Fruit fly (Drosophila melanogaster): Measurements from ENCODE around the gene Stam.

Stam gene

DNA sequence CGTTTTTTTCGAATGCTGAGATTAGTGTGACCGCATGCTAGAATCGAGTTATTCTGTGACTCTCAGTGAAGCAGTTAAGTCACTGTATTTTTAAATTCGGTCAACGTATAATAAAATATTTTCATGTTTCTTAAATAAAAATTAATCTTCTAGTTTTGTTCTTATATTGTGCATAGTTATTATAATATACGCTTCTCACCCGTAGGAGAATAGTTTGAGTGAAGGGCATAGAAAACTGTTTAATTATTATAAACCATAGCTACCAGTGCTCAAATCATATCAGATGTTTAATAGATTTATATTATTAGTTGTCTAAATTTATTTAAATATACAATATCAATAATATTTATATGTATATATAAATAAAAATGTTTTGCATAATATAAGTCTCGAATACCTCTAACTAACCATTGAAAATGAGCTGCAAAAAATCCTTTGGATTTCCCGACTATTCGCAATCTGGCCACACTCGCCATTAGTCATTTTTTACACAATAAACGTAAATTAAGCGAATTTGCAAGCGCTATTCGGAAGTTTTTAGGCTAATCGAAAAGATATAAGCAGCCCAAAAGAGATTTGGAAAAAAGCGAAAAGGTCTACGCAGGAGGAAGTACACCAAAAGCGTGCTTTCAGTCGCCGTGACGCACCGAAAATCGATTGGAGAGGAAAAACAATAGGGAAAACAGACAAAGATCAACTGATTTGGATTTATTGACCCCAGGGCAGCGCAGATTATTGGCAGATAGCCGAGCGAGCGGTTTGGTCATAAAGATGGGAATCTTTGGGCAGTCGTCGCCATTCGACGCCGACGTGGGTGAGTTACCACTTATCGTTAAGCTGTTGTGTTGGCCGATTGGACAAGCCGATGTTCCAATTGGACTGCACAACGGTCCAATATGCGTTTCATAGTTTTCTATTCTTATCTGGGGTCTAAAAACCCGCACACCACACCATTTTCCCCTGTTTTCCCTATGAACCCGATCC, at the start of gene Stam, which contains the start of gene aurB (continued):
- peak; percentile 75 for TF ChIP-seq CG17829 (tag; optimal IDR thresholded peaks at IDR 0.05)
- no peak for TF ChIP-seq CG5245 (GFP tag; optimal IDR thresholded peaks at IDR 0.05)
- TF ChIP-seq caup (GFP tag; optimal IDR thresholded peaks at IDR 0.05; ENCODE audit: severe bottlenecking): peak; percentile 13
- 0 out of 2 replicates have a peak, but pooled peaks have one; percentile 36 for TF ChIP-seq Awh (GFP tag; IDR thresholded peaks at IDR 0.05)
- TF ChIP-seq Doc3 (GFP tag; IDR thresholded peaks at IDR 0.05; ENCODE audit: partially characterized antibody): no peak
- no peak for TF ChIP-seq CG1024 (GFP tag; IDR thresholded peaks at IDR 0.05)
- TF ChIP-seq CG12942 (GFP tag; optimal IDR thresholded peaks at IDR 0.05): peak; percentile 32
- no peak for TF ChIP-seq CG18011 (GFP tag; optimal IDR thresholded peaks at IDR 0.05)
- TF ChIP-seq az2 (GFP tag; optimal IDR thresholded peaks at IDR 0.05): peak; percentile 12
- no peak for TF ChIP-seq Spps (tag; optimal IDR thresholded peaks at IDR 0.05)
- no peak for TF ChIP-seq sima (GFP tag; optimal IDR thresholded peaks at IDR 0.05)
- TF ChIP-seq CG6683 (GFP tag; optimal IDR thresholded peaks at IDR 0.05): no peak
- no peak for TF ChIP-seq Lim3 (GFP tag; IDR thresholded peaks at IDR 0.05)
- peak; percentile 62 for TF ChIP-seq gsb-n (tag; optimal IDR thresholded peaks at IDR 0.05)
- TF ChIP-seq Antp (GFP tag; optimal IDR thresholded peaks at IDR 0.05): no peak
- no peak for TF ChIP-seq Vsx1 (GFP tag; optimal IDR thresholded peaks at IDR 0.05)
- TF ChIP-seq CG12744 (GFP tag; optimal IDR thresholded peaks at IDR 0.05): no peak
- TF ChIP-seq CG9876 (GFP tag; optimal IDR thresholded peaks at IDR 0.05): no peak
- TF ChIP-seq CG30020 (tag; optimal IDR thresholded peaks at IDR 0.05): peak; percentile 57
- TF ChIP-seq Sry-β (GFP tag; optimal IDR thresholded peaks at IDR 0.05): peak; percentile 12
- peak; percentile 90 for TF ChIP-seq wek (GFP tag; optimal IDR thresholded peaks at IDR 0.05)
- TF ChIP-seq sob (GFP tag; IDR thresholded peaks at IDR 0.05): no peak
- no peak for TF ChIP-seq Ravus (GFP tag; IDR thresholded peaks at IDR 0.05)
- peak; percentile 23; the same call in 1 of the 3 replicates for TF ChIP-seq Aef1 (GFP tag; IDR thresholded peaks at IDR 0.05)
- 0 out of 2 replicates have a peak, but pooled peaks have one; percentile 12 for TF ChIP-seq chm (GFP tag; IDR thresholded peaks at IDR 0.05)
- no peak for TF ChIP-seq zf30C (GFP tag; optimal IDR thresholded peaks at IDR 0.05)
- peak; percentile 64 for TF ChIP-seq Ssrp (tag; optimal IDR thresholded peaks at IDR 0.05)
- TF ChIP-seq dmrt11E (tag; optimal IDR thresholded peaks at IDR 0.05): peak; percentile 76
- peak; percentile 57 for TF ChIP-seq Blimp-1 (GFP tag; optimal IDR thresholded peaks at IDR 0.05)
- no peak for TF ChIP-seq CG12236 (GFP tag; optimal IDR thresholded peaks at IDR 0.05)
- no peak for TF ChIP-seq fu2 (GFP tag; optimal IDR thresholded peaks at IDR 0.05)
- TF ChIP-seq CG2712 (tag; optimal IDR thresholded peaks at IDR 0.05): peak; percentile 78
- TF ChIP-seq bbx (GFP tag; IDR thresholded peaks at IDR 0.05; ENCODE audit: partially characterized antibody): no peak
- peak; percentile 16 for TF ChIP-seq CG18764 (GFP tag; optimal IDR thresholded peaks at IDR 0.05)
- TF ChIP-seq cwo (GFP tag; optimal IDR thresholded peaks at IDR 0.05): peak; percentile 32
- no peak for TF ChIP-seq HmgZ (tag; optimal IDR thresholded peaks at IDR 0.05)
- TF ChIP-seq CG18262 (tag; optimal IDR thresholded peaks at IDR 0.05): peak; percentile 69
- TF ChIP-seq dpn (GFP tag; optimal IDR thresholded peaks at IDR 0.05): peak in 1 of 2 experiments; percentile 43
- no peak for TF ChIP-seq CG7745 (tag; optimal IDR thresholded peaks at IDR 0.05)
- TF ChIP-seq CG13624 (GFP tag; optimal IDR thresholded peaks at IDR 0.05): no peak
- no peak for TF ChIP-seq ab (GFP tag; optimal IDR thresholded peaks at IDR 0.05)
- TF ChIP-seq jumu (GFP tag; optimal IDR thresholded peaks at IDR 0.05): no peak
- no peak for TF ChIP-seq Camta (GFP tag; optimal IDR thresholded peaks at IDR 0.05)
- no peak for TF ChIP-seq CG31388 (GFP tag; optimal IDR thresholded peaks at IDR 0.05)
- no peak for TF ChIP-seq rib (GFP tag; IDR thresholded peaks at IDR 0.05)
- TF ChIP-seq Neu2 (GFP tag; optimal IDR thresholded peaks at IDR 0.05; ENCODE audit: borderline replicate concordance): no peak
